Worm (Caenorhabditis elegans) whole organism, L2 larva: Measurements from ENCODE around the gene F13A7.11.

Source experiments
- C34F6.9 ChIP-seq: fragments of 150-350 bp; optimal IDR thresholded peaks from 2 replicates; lab custom pipeline; 2014; ENCODE audit warnings: missing biosample characterization, missing genetic modification characterization
- F13H6.1 ChIP-seq: sonication (generic microtip); optimal IDR thresholded peaks from 2 replicates; lab custom pipeline; 2016; ENCODE audit warnings: missing genetic modification characterization, missing compliant biosample characterization
- R02D3.7 ChIP-seq: fragments of 150-350 bp; optimal IDR thresholded peaks from 2 replicates; lab custom pipeline; 2014; ENCODE audit warnings: missing biosample characterization, missing genetic modification characterization
- Y55F3AM.14 ChIP-seq: fragments of 200-800 bp; sonication (Bioruptor generic); optimal IDR thresholded peaks from 2 replicates; lab custom pipeline; 2018; ENCODE audit warnings: mild to moderate bottlenecking, missing genetic modification characterization, missing compliant biosample characterization
- ZK546.5 ChIP-seq: sonication (generic microtip); optimal IDR thresholded peaks from 2 replicates; lab custom pipeline; 2017; ENCODE audit warnings: missing biosample characterization, missing genetic modification characterization
- alr-1 ChIP-seq: fragments of 150-350 bp; optimal IDR thresholded peaks from 2 replicates; lab custom pipeline; 2014; ENCODE audit warnings: missing biosample characterization, missing genetic modification characterization
- aly-2 ChIP-seq: fragments of 150-350 bp; optimal IDR thresholded peaks from 2 replicates; lab custom pipeline; 2014; ENCODE audit warnings: missing biosample characterization, missing genetic modification characterization
- blmp-1 ChIP-seq: sonication (generic microtip); optimal IDR thresholded peaks from 2 replicates; lab custom pipeline; 2017; ENCODE audit warnings: missing genetic modification characterization, mild to moderate bottlenecking, missing compliant biosample characterization, antibody characterized with exemption, moderate library complexity; ENCODE audit not compliant: insufficient read depth
- ceh-16 ChIP-seq: fragments of 150-350 bp; optimal IDR thresholded peaks from 2 replicates; lab custom pipeline; 2014; ENCODE audit warnings: missing biosample characterization, missing genetic modification characterization
- ceh-82 ChIP-seq: fragments of 150-350 bp; optimal IDR thresholded peaks from 2 replicates; lab custom pipeline; 2014; ENCODE audit warnings: missing biosample characterization, missing genetic modification characterization
- crh-2 ChIP-seq: sonication (generic microtip); optimal IDR thresholded peaks from 2 replicates; lab custom pipeline; 2017; ENCODE audit warnings: missing biosample characterization, missing genetic modification characterization
- dmd-4 ChIP-seq: sonication (generic microtip); optimal IDR thresholded peaks from 2 replicates; lab custom pipeline; 2017; ENCODE audit warnings: missing biosample characterization, missing genetic modification characterization
- egl-27 ChIP-seq: sonication (generic microtip); optimal IDR thresholded peaks from 3 replicates; lab custom pipeline; 2017; ENCODE audit warnings: missing biosample characterization, missing genetic modification reagents, missing genetic modification characterization
- elt-1 ChIP-seq: fragments of 150-350 bp; optimal IDR thresholded peaks from 2 replicates; lab custom pipeline; 2014; ENCODE audit warnings: missing biosample characterization, missing genetic modification characterization
- elt-3 ChIP-seq: sonication (generic microtip); optimal IDR thresholded peaks from 2 replicates; lab custom pipeline; 2017; ENCODE audit warnings: missing biosample characterization, missing genetic modification characterization
- gmeb-1 ChIP-seq: fragments of 150-350 bp; optimal IDR thresholded peaks from 2 replicates; lab custom pipeline; 2014; ENCODE audit warnings: missing biosample characterization, missing genetic modification characterization
- lin-11 ChIP-seq: fragments of 150-350 bp; sonication (generic microtip); optimal IDR thresholded peaks from 2 replicates; lab custom pipeline; 2014; ENCODE audit warnings: missing biosample characterization, missing genetic modification characterization, inconsistent platforms, mixed read lengths
- lin-13 ChIP-seq: fragments of 150-350 bp; optimal IDR thresholded peaks from 2 replicates; lab custom pipeline; 2014; ENCODE audit warnings: missing biosample characterization, missing genetic modification reagents, missing genetic modification characterization
- lsy-2 ChIP-seq, 2 experiments: fragments of 150-350 bp in 1 of 2; sonication (generic microtip) in 1 of 2; optimal IDR thresholded peaks; 2 replicates each; lab custom pipeline; 2014 to 2017; ENCODE audit warnings: missing biosample characterization in 2 of 2, missing genetic modification characterization in 2 of 2
- mab-5 ChIP-seq: fragments of 150-350 bp; optimal IDR thresholded peaks from 2 replicates; lab custom pipeline; 2014; ENCODE audit warnings: missing biosample characterization, missing genetic modification characterization
- mbf-1 ChIP-seq: sonication (generic microtip); optimal IDR thresholded peaks from 2 replicates; lab custom pipeline; 2017; ENCODE audit warnings: missing biosample characterization, missing genetic modification characterization
- mdl-1 ChIP-seq, 2 experiments: fragments of 150-350 bp in 1 of 2; sonication (generic microtip) in 1 of 2; optimal IDR thresholded peaks; 2 replicates each; lab custom pipeline; 2017; ENCODE audit warnings: missing biosample characterization in 2 of 2, missing genetic modification characterization in 2 of 2
- nhr-10 ChIP-seq: sonication (generic microtip); optimal IDR thresholded peaks from 2 replicates; lab custom pipeline; 2017; ENCODE audit warnings: missing biosample characterization, missing genetic modification characterization
- nhr-11 ChIP-seq: fragments of 150-350 bp; optimal IDR thresholded peaks from 2 replicates; lab custom pipeline; 2014; ENCODE audit warnings: missing biosample characterization, missing genetic modification characterization
- nhr-12 ChIP-seq: fragments of 150-350 bp; optimal IDR thresholded peaks from 2 replicates; lab custom pipeline; 2014; ENCODE audit warnings: missing biosample characterization, missing genetic modification characterization
- nhr-129 ChIP-seq: fragments of 150-350 bp; optimal IDR thresholded peaks from 2 replicates; lab custom pipeline; 2014; ENCODE audit warnings: missing biosample characterization, missing genetic modification characterization
- nhr-21 ChIP-seq: fragments of 150-350 bp; optimal IDR thresholded peaks from 2 replicates; lab custom pipeline; 2014; ENCODE audit warnings: missing biosample characterization, missing genetic modification characterization
- nhr-23 ChIP-seq: fragments of 150-350 bp; optimal IDR thresholded peaks from 2 replicates; lab custom pipeline; 2014; ENCODE audit warnings: missing biosample characterization, missing genetic modification reagents, missing genetic modification characterization
- nhr-237 ChIP-seq: fragments of 150-350 bp; optimal IDR thresholded peaks from 2 replicates; lab custom pipeline; 2014; ENCODE audit warnings: missing biosample characterization, missing genetic modification characterization
- nhr-25 ChIP-seq: fragments of 150-350 bp; sonication (generic microtip); optimal IDR thresholded peaks from 3 replicates; lab custom pipeline; 2014; ENCODE audit warnings: missing biosample characterization, missing genetic modification characterization
- nhr-6 ChIP-seq: fragments of 150-350 bp; optimal IDR thresholded peaks from 2 replicates; lab custom pipeline; 2014; ENCODE audit warnings: missing biosample characterization, missing genetic modification characterization
- nhr-77 ChIP-seq: fragments of 150-350 bp; optimal IDR thresholded peaks from 2 replicates; lab custom pipeline; 2014; ENCODE audit warnings: missing biosample characterization, missing genetic modification characterization
- peb-1 ChIP-seq: fragments of 150-350 bp; optimal IDR thresholded peaks from 2 replicates; lab custom pipeline; 2014; ENCODE audit warnings: missing biosample characterization, missing genetic modification characterization
- sem-4 ChIP-seq: fragments of 150-350 bp; optimal IDR thresholded peaks from 2 replicates; lab custom pipeline; 2014; ENCODE audit warnings: missing biosample characterization, missing genetic modification reagents, missing genetic modification characterization
- skn-1 ChIP-seq: sonication (generic microtip); optimal IDR thresholded peaks from 2 replicates; lab custom pipeline; 2017; ENCODE audit warnings: missing biosample characterization, missing genetic modification characterization
- sma-9 ChIP-seq, 2 experiments: fragments of 150-350 bp in 1 of 2; sonication (generic microtip) in 1 of 2; optimal IDR thresholded peaks; 2 replicates each; lab custom pipeline; 2014 to 2016; ENCODE audit warnings: missing genetic modification characterization in 2 of 2, mild to moderate bottlenecking in 1 of 2, missing biosample characterization in 1 of 2, missing compliant biosample characterization in 1 of 2, missing genetic modification reagents in 1 of 2, moderate library complexity in 1 of 2
- snpc-4 ChIP-seq: fragments of 150-350 bp; optimal IDR thresholded peaks from 2 replicates; lab custom pipeline; 2014; ENCODE audit warnings: missing biosample characterization, missing genetic modification characterization
- unc-55 ChIP-seq: fragments of 150-350 bp; sonication (generic microtip); optimal IDR thresholded peaks from 3 replicates; lab custom pipeline; 2014; ENCODE audit warnings: missing biosample characterization, missing genetic modification reagents, missing genetic modification characterization
- ztf-1 ChIP-seq: fragments of 200-800 bp; sonication (Bioruptor generic); conservative IDR thresholded peaks from 2 replicates; pipeline ENCODE4 v1.3.6; 2022; ENCODE audit warnings: missing genetic modification characterization, missing compliant biosample characterization
- ztf-11 ChIP-seq: sonication (generic microtip); optimal IDR thresholded peaks from 2 replicates; lab custom pipeline; 2017; ENCODE audit warnings: missing biosample characterization, missing genetic modification characterization
- ztf-4 ChIP-seq: fragments of 150-350 bp; optimal IDR thresholded peaks from 2 replicates; lab custom pipeline; 2014; ENCODE audit warnings: missing biosample characterization, missing genetic modification characterization

F13A7.11 gene

DNA sequence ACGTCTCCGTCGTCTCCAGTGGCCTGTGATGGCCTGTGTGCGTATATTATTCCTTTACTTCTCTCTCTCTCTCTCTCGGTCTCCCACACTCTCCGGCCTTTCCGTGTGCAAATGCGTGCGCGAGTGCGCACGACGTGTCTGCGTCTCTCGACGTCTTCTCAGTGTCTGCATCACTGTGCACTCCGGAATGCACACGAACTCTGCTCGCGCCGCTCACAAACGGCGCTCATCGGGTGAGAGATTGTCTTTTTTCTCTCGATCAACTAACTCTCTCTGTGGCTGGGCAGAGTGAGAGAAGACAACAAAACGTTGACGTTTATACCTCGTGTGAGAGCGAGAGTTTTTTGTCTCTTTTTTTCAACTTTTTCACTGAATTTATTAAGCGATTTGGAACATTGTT, 39.2 kb downstream of the F13A7.11 start (continued):
- TF ChIP-seq mbf-1 (tag; lab: Kevin White, UChicago) (no peak), ZK546.5 (tag; lab: Kevin White, UChicago) (peak; percentile 30), sma-9 (GFP tag; optimal IDR thresholded peaks at IDR 0.05; lab: Kevin White, UChicago) (peak; percentile 92), sma-9 (tag; optimal IDR thresholded peaks at IDR 0.05; lab: Kevin White, UChicago) (no peak), peb-1 (tag; lab: Kevin White, UChicago) (no peak), dmd-4 (tag; lab: Kevin White, UChicago) (no peak), ztf-11 (no peak), elt-1 (tag; lab: Kevin White, UChicago) (no peak), aly-2 (tag; lab: Kevin White, UChicago) (no peak), nhr-12 (tag; lab: Kevin White, UChicago) (no peak), nhr-129 (tag; lab: Kevin White, UChicago) (peak; percentile 94)

DNA sequence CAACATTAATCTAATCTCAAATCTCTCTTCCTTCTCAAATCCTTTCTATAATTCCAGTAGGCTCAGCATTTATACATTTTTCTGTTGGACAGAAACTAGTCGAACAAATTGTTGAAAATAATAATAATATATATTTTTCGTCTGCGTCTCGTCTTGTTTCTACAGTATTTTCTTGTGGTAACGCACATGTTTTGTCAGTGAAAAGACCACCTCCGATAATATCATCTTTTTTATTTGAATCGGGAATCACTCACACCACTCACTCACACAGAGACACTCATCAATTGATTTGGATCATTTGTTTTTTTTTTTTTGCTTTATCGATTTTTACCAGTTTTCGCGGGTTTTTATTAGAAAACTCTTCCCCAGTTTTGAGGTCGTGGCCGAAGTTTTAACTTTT, 40.4 kb downstream of the F13A7.11 start:
- no peak for TF ChIP-seq nhr-21 (tag; lab: Kevin White, UChicago)
- TF ChIP-seq nhr-129 (tag; lab: Kevin White, UChicago): peak; percentile 3
- TF ChIP-seq crh-2 (tag; lab: Kevin White, UChicago): no peak

DNA sequence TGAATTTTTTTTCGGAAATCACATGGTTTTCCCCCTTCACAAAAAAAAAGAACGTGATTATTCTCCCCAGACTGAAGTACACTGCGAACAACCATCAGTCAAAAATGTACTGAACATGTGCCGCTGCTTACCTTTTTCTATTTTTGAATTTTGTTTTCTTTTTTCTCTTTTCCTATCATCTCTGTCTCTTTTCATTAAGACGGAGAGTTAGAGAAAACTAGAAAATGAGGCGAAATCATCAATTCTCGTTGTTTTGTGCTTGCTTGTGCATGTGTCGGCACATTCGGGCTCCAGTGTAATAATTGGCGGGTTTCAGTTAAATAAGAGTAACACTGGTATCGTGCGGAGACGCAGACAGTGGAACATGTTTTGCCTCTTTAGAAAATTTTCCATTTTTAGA, 42.8 kb downstream of the F13A7.11 start:
- peak; percentile 2 for TF ChIP-seq gmeb-1
- peak; percentile 68 for TF ChIP-seq nhr-129 (tag; lab: Kevin White, UChicago)
- no peak for TF ChIP-seq nhr-10
- no peak for TF ChIP-seq mab-5 (tag; lab: Kevin White, UChicago)
- peak; percentile 59 for TF ChIP-seq C34F6.9 (tag; lab: Kevin White, UChicago)
- no peak for TF ChIP-seq peb-1 (tag; lab: Kevin White, UChicago)
- TF ChIP-seq mdl-1 (tag; optimal IDR thresholded peaks at IDR 0.05; lab: Kevin White, UChicago): peak in 1 of 2 experiments; percentile 64
- peak; percentile 57 for TF ChIP-seq snpc-4 (tag; lab: Kevin White, UChicago)
- no peak for TF ChIP-seq mbf-1 (tag; lab: Kevin White, UChicago)
- no peak for TF ChIP-seq ceh-16 (tag; lab: Kevin White, UChicago)
- no peak for TF ChIP-seq R02D3.7 (tag; lab: Kevin White, UChicago)
- peak in 1 of 2 experiments; percentile 55 for TF ChIP-seq lsy-2 (tag; optimal IDR thresholded peaks at IDR 0.05; lab: Kevin White, UChicago)
- TF ChIP-seq sma-9 (GFP tag; optimal IDR thresholded peaks at IDR 0.05; lab: Kevin White, UChicago): peak; percentile 70
- no peak for TF ChIP-seq sma-9 (tag; optimal IDR thresholded peaks at IDR 0.05; lab: Kevin White, UChicago)
- TF ChIP-seq skn-1 (tag; lab: Kevin White, UChicago): peak; percentile 34
- TF ChIP-seq elt-3 (tag; lab: Kevin White, UChicago): no peak
- no peak for TF ChIP-seq lin-11 (tag; lab: Kevin White, UChicago)
- TF ChIP-seq nhr-6: no peak
- no peak for TF ChIP-seq sem-4 (tag; lab: Kevin White, UChicago)
- peak; percentile 45 for TF ChIP-seq unc-55
- peak; percentile 56 for TF ChIP-seq F13H6.1
- TF ChIP-seq, all 48 proteins: peak for 10

DNA sequence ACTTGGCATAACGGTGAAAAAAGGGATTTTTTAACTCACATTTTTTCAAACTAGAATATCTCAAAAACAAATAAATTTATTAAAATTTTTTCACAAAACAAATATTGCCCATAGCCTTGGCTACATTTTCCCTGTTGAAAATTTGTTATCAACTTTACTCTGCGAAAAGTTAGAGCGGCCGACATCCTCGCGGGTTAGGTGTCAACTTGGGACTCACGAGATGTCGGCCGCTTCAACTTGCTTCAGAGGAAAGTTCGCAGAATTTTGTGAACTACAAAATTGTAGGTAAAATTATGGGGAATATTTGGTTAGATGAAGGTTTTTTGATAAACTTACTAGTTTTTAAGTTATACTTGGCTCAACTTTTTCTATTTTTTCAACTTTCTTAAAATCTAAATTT, 43.3 kb downstream of the F13A7.11 start:
- TF ChIP-seq snpc-4 (tag; lab: Kevin White, UChicago) (peak; percentile 88), nhr-21 (tag; lab: Kevin White, UChicago) (no peak)

DNA sequence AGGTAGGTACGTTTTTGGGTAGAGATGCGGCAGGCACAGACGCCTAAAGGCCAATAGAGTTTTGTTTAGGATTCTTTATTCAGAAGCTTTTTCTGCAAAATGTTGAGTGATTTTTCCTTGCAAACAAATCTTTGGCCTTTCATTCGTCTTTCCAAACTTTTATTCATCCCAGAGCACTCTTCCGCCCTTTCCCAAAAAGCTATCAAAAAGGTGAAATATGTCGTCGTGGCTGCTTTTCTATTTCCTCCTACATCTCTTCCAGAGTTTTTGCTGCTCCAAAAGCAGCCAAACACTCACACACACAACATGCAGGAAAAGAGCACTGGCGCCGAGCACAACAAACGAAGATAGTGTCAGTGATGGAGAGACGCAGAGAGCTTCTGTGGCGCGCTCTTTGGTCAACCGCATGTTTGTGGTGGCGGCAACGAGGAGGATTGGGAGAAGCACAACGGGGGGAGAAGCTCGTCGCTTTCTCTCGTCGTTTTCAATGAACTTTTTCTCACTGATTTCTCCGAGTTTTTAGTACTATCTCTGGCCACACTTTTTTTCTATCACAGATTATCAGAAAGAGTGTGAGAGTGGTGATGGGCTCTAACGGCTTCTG, 44.2 kb downstream of the F13A7.11 start:
- TF ChIP-seq ztf-1 (GFP tag; lab: Robert Waterston, UW): no peak
- no peak for TF ChIP-seq ceh-82
- no peak for TF ChIP-seq nhr-10
- TF ChIP-seq nhr-129 (tag; lab: Kevin White, UChicago): peak; percentile 72
- no peak for TF ChIP-seq ztf-4
- peak in 1 of 2 experiments; percentile 50 for TF ChIP-seq lsy-2 (tag; optimal IDR thresholded peaks at IDR 0.05; lab: Kevin White, UChicago)
- no peak for TF ChIP-seq nhr-237 (tag; lab: Kevin White, UChicago)
- TF ChIP-seq ztf-11: no peak
- TF ChIP-seq F13H6.1: peak; percentile 71
- no peak for TF ChIP-seq nhr-23 (tag; lab: Kevin White, UChicago)
- TF ChIP-seq egl-27 (tag; lab: Kevin White, UChicago): no peak
- no peak for TF ChIP-seq nhr-77 (tag; lab: Kevin White, UChicago)
- TF ChIP-seq unc-55: peak; percentile 78
- no peak for TF ChIP-seq nhr-11
- TF ChIP-seq nhr-25: no peak
- TF ChIP-seq elt-1 (tag; lab: Kevin White, UChicago): no peak
- TF ChIP-seq crh-2 (tag; lab: Kevin White, UChicago): peak; percentile 29
- no peak for TF ChIP-seq elt-3 (tag; lab: Kevin White, UChicago)
- TF ChIP-seq skn-1 (tag; lab: Kevin White, UChicago): no peak
- TF ChIP-seq sem-4 (tag; lab: Kevin White, UChicago): no peak
- TF ChIP-seq mdl-1 (tag; optimal IDR thresholded peaks at IDR 0.05; lab: Kevin White, UChicago): peak in 1 of 2 experiments; percentile 43
- TF ChIP-seq mbf-1 (tag; lab: Kevin White, UChicago): no peak
- TF ChIP-seq peb-1 (tag; lab: Kevin White, UChicago): no peak
- no peak for TF ChIP-seq blmp-1 (tag; lab: Kevin White, UChicago)
- TF ChIP-seq alr-1 (tag; lab: Kevin White, UChicago): no peak
- TF ChIP-seq R02D3.7 (tag; lab: Kevin White, UChicago): no peak
- peak; percentile 19 for TF ChIP-seq Y55F3AM.14 (GFP tag; lab: Kevin White, UChicago)
- TF ChIP-seq lin-13: peak; percentile 20
- no peak for TF ChIP-seq nhr-21 (tag; lab: Kevin White, UChicago)
